Worm (Caenorhabditis elegans) whole organism, young adult: Measurements from ENCODE around the gene fbxa-35.
"Not testable (repeated sequence)": the region's sequence is repeated elsewhere in the genome, so short reads cannot be mapped to it uniquely, and the experiment has no call there.

Source experiments
- D2030.7 ChIP-seq: fragments of 200-800 bp; sonication (Bioruptor generic); IDR thresholded peaks from 2 replicates; pipeline ENCODE4 v1.3.6; 2022; ENCODE audit warnings: missing genetic modification reagents, missing genetic modification characterization, missing compliant biosample characterization
- F39B2.1 ChIP-seq: fragments of 200-800 bp; sonication (Bioruptor generic); IDR thresholded peaks from 2 replicates; pipeline ENCODE4 v1.3.6; 2022; ENCODE audit warnings: missing genetic modification reagents, missing genetic modification characterization, missing compliant biosample characterization
- F49E8.2 ChIP-seq: sonication (generic microtip); optimal IDR thresholded peaks from 3 replicates; lab custom pipeline; 2017; ENCODE audit warnings: missing genetic modification characterization, mild to moderate bottlenecking, missing compliant biosample characterization, antibody characterized with exemption, moderate library complexity; ENCODE audit not compliant: insufficient read depth
- F57C9.4 ChIP-seq: sonication (generic microtip); optimal IDR thresholded peaks from 2 replicates; lab custom pipeline; 2017; ENCODE audit warnings: mild to moderate bottlenecking, missing genetic modification characterization, missing compliant biosample characterization
- Y53F4B.3 ChIP-seq: fragments of 200-800 bp; sonication (Bioruptor generic); IDR thresholded peaks from 2 replicates; pipeline ENCODE4 v1.3.6; 2022; ENCODE audit warnings: missing genetic modification reagents, missing genetic modification characterization, missing compliant biosample characterization
- Y67H2A.10 ChIP-seq: fragments of 200-800 bp; sonication (Bioruptor generic); conservative IDR thresholded peaks from 2 replicates; pipeline ENCODE4 v1.3.6; 2022; ENCODE audit warnings: missing genetic modification reagents, missing genetic modification characterization, missing compliant biosample characterization
- Y79H2A.3 ChIP-seq: fragments of 200-800 bp; sonication (Bioruptor generic); conservative IDR thresholded peaks from 2 replicates; pipeline ENCODE4 v1.3.6; 2022; ENCODE audit warnings: missing genetic modification reagents, missing genetic modification characterization, missing compliant biosample characterization
- ceh-91 ChIP-seq: fragments of 200-800 bp; sonication (Bioruptor generic); IDR thresholded peaks from 2 replicates; pipeline ENCODE4 v1.3.6; 2022; ENCODE audit warnings: missing genetic modification reagents, missing genetic modification characterization, missing compliant biosample characterization
- dpl-1 ChIP-seq: fragments of 150-350 bp; optimal IDR thresholded peaks from 2 replicates; lab custom pipeline; 2014; ENCODE audit warnings: missing biosample characterization, missing genetic modification reagents, missing genetic modification characterization
- hmg-1.2 ChIP-seq: fragments of 200-800 bp; sonication (Bioruptor generic); IDR thresholded peaks from 2 replicates; pipeline ENCODE4 v1.3.6; 2022; ENCODE audit warnings: missing genetic modification reagents, missing genetic modification characterization, missing compliant biosample characterization
- lin-35 ChIP-seq, 3 experiments: fragments of 150-350 bp in 2 of 3; sonication (generic microtip) in 1 of 3; optimal IDR thresholded peaks; 2 replicates each; lab custom pipeline; 2014 to 2018; ENCODE audit warnings: missing biosample characterization in 3 of 3, missing genetic modification characterization in 3 of 3, missing genetic modification reagents in 3 of 3
- lsl-1 ChIP-seq: fragments of 200-800 bp; sonication (Bioruptor generic); optimal IDR thresholded peaks from 2 replicates; lab custom pipeline; 2018; ENCODE audit warnings: mild to moderate bottlenecking, missing genetic modification characterization, moderate library complexity, missing compliant biosample characterization
- nhr-27 ChIP-seq: fragments of 200-800 bp; sonication (Bioruptor generic); optimal IDR thresholded peaks from 2 replicates; lab custom pipeline; 2018; ENCODE audit warnings: mild to moderate bottlenecking, missing genetic modification characterization, moderate library complexity, missing compliant biosample characterization
- rcor-1 ChIP-seq: fragments of 200-800 bp; sonication (Bioruptor generic); IDR thresholded peaks from 2 replicates; pipeline ENCODE4 v1.3.6; 2022; ENCODE audit warnings: missing genetic modification reagents, missing genetic modification characterization, missing compliant biosample characterization

DNA sequence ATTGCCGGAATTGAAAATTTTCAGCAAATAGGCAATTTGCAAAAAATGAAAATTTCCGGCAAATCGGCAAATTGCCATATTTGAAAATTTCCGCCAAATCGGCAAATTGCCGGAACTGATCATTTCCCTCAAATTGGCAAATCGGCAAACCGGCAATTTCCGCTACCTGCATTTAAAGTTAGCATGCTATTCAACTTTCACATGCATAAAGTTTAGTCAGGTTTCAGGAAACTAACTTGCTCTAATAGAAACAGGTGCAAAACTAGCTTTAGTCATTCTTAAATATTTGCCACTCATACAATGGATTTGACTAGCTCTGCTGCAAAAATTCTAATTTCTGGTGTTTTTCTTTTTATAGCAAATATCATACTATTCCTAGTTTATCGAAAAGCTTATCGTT, 31.8 kb upstream of the fbxa-35 start, which contains the start of gene srz-9:
- not testable (repeated sequence) for TF ChIP-seq ceh-91 (GFP tag; lab: Robert Waterston, UW); dpl-1 (GFP tag; lab: Kevin White, UChicago); F57C9.4 (tag; lab: Kevin White, UChicago); Y79H2A.3 (GFP tag; lab: Robert Waterston, UW); D2030.7 (GFP tag; lab: Robert Waterston, UW); Y53F4B.3 (GFP tag; lab: Robert Waterston, UW); hmg-1.2 (GFP tag; lab: Robert Waterston, UW); nhr-27; Y67H2A.10 (GFP tag; lab: Robert Waterston, UW); F49E8.2 (tag; lab: Kevin White, UChicago); F39B2.1 (GFP tag; lab: Robert Waterston, UW); lin-35 (GFP tag; optimal IDR thresholded peaks at IDR 0.05; lab: Kevin White, UChicago); lsl-1; rcor-1 (GFP tag; lab: Robert Waterston, UW)
